Fruit fly (Drosophila melanogaster) whole organism, embryonic: Measurements from ENCODE around the gene LysD.
A peak's percentile ranks its signal among the peaks of the same experiment; 100 is the strongest.

ENCODE experiments used
- ATbp ChIP-seq: fragments of 200-800 bp; sonication (Bioruptor generic); optimal IDR thresholded peaks from 2 replicates; lab custom pipeline; 2017; ENCODE audit warnings: missing biosample characterization, mild to moderate bottlenecking, missing genetic modification characterization, missing genetic modification reagents
- Adf1 ChIP-seq: fragments of 200-800 bp; sonication (Bioruptor generic); IDR thresholded peaks from 2 replicates; pipeline ENCODE4 v1.3.6; 2022; ENCODE audit warnings: missing biosample characterization, missing genetic modification characterization
- Aef1 ChIP-seq: fragments of 200-800 bp; sonication (Bioruptor generic); IDR thresholded peaks from 3 replicates; pipeline ENCODE4 v1.3.6; 2022; ENCODE audit warnings: missing biosample characterization, missing genetic modification characterization
- B-H2 ChIP-seq: fragments of 200-800 bp; sonication (Bioruptor generic); optimal IDR thresholded peaks from 2 replicates; lab custom pipeline; 2018; ENCODE audit warnings: missing biosample characterization, mild to moderate bottlenecking, missing genetic modification characterization
- Bteb2 ChIP-seq: fragments of 200-800 bp; sonication (Bioruptor generic); optimal IDR thresholded peaks from 2 replicates; lab custom pipeline; 2016; ENCODE audit warnings: missing biosample characterization, missing genetic modification characterization
- CG10209 ChIP-seq: fragments of 200-800 bp; sonication (Bioruptor generic); optimal IDR thresholded peaks from 3 replicates; lab custom pipeline; 2017; ENCODE audit warnings: missing biosample characterization, mild to moderate bottlenecking, missing genetic modification characterization, missing genetic modification reagents
- CG11085 ChIP-seq: fragments of 200-800 bp; sonication (Bioruptor generic); IDR thresholded peaks from 2 replicates; pipeline ENCODE4 v1.3.6; 2022; ENCODE audit warnings: missing biosample characterization, missing genetic modification characterization
- CG11247 ChIP-seq: fragments of 200-800 bp; sonication (Bioruptor generic); IDR thresholded peaks from 2 replicates; pipeline ENCODE4 v1.3.6; 2022; ENCODE audit warnings: missing biosample characterization, missing genetic modification characterization
- CG12769 ChIP-seq: fragments of 200-800 bp; sonication (Bioruptor generic); optimal IDR thresholded peaks from 2 replicates; lab custom pipeline; 2019; ENCODE audit warnings: missing biosample characterization, mild to moderate bottlenecking, missing genetic modification characterization, moderate library complexity
- CG15514 ChIP-seq: fragments of 200-800 bp; sonication (Bioruptor generic); optimal IDR thresholded peaks from 3 replicates; lab custom pipeline; 2017; ENCODE audit warnings: missing biosample characterization, missing genetic modification characterization, mild to moderate bottlenecking, moderate library complexity, missing genetic modification reagents
- CG1647 ChIP-seq: fragments of 200-800 bp; sonication (Bioruptor generic); optimal IDR thresholded peaks from 3 replicates; lab custom pipeline; 2016; ENCODE audit warnings: missing biosample characterization, missing genetic modification characterization
- CG16813 ChIP-seq: fragments of 200-800 bp; sonication (Bioruptor generic); IDR thresholded peaks from 3 replicates; pipeline ENCODE4 v1.3.6; 2022; ENCODE audit warnings: missing biosample characterization, missing genetic modification characterization; ENCODE audit not compliant: partially characterized antibody
- CG16863 ChIP-seq: fragments of 200-800 bp; sonication (Bioruptor generic); optimal IDR thresholded peaks from 3 replicates; lab custom pipeline; 2016; ENCODE audit warnings: missing biosample characterization, missing genetic modification characterization
- CG17328 ChIP-seq: fragments of 200-800 bp; sonication (Bioruptor generic); IDR thresholded peaks from 2 replicates; pipeline ENCODE4 v1.3.6; 2022; ENCODE audit warnings: missing biosample characterization, missing genetic modification characterization
- CG17829 ChIP-seq: fragments of 200-800 bp; optimal IDR thresholded peaks from 2 replicates; lab custom pipeline; 2019; ENCODE audit warnings: missing biosample characterization, mild to moderate bottlenecking, missing genetic modification characterization, moderate library complexity
- CG31441 ChIP-seq: fragments of 200-800 bp; sonication (Bioruptor generic); IDR thresholded peaks from 2 replicates; pipeline ENCODE4 v1.3.6; 2022; ENCODE audit warnings: missing biosample characterization, missing genetic modification characterization
- CG4282 ChIP-seq: fragments of 200-800 bp; sonication (Bioruptor generic); optimal IDR thresholded peaks from 2 replicates; lab custom pipeline; 2016; ENCODE audit warnings: missing biosample characterization, missing genetic modification characterization
- CG4854 ChIP-seq: fragments of 200-800 bp; sonication (Bioruptor generic); optimal IDR thresholded peaks from 2 replicates; lab custom pipeline; 2016; ENCODE audit warnings: missing biosample characterization, missing genetic modification characterization, inconsistent platforms
- CG6813 ChIP-seq: fragments of 200-800 bp; sonication (Bioruptor generic); optimal IDR thresholded peaks from 2 replicates; lab custom pipeline; 2017; ENCODE audit warnings: missing biosample characterization, missing genetic modification characterization, mild to moderate bottlenecking, moderate library complexity, missing genetic modification reagents
- CG7963 ChIP-seq: fragments of 200-800 bp; sonication (Bioruptor generic); IDR thresholded peaks from 3 replicates; pipeline ENCODE4 v1.3.6; 2022; ENCODE audit warnings: missing biosample characterization, missing genetic modification characterization; ENCODE audit not compliant: partially characterized antibody
- CG8944 ChIP-seq: fragments of 200-800 bp; sonication (Bioruptor generic); optimal IDR thresholded peaks from 3 replicates; lab custom pipeline; 2016; ENCODE audit warnings: missing biosample characterization, missing genetic modification characterization
- CoRest ChIP-seq: fragments of 200-800 bp; sonication (Bioruptor generic); optimal IDR thresholded peaks from 3 replicates; lab custom pipeline; 2018; ENCODE audit warnings: missing biosample characterization, mild to moderate bottlenecking, missing genetic modification characterization, moderate library complexity
- Dad ChIP-seq: fragments of 200-800 bp; sonication (Bioruptor generic); optimal IDR thresholded peaks from 3 replicates; lab custom pipeline; 2016; ENCODE audit warnings: missing biosample characterization, missing genetic modification characterization
- Dref ChIP-seq: fragments of 200-800 bp; sonication (Bioruptor generic); IDR thresholded peaks from 2 replicates; pipeline ENCODE4 v1.3.6; 2022; ENCODE audit warnings: missing biosample characterization, missing genetic modification characterization
- Max ChIP-seq: fragments of 200-800 bp; sonication (Bioruptor generic); optimal IDR thresholded peaks from 2 replicates; lab custom pipeline; 2016; ENCODE audit warnings: missing biosample characterization, mild to moderate bottlenecking, missing genetic modification characterization
- Med ChIP-seq: fragments of 200-800 bp; sonication (Bioruptor generic); peaks from one replicate; lab custom pipeline; 2016; ENCODE audit warnings: missing biosample characterization, missing genetic modification characterization, mild to moderate bottlenecking, inconsistent platforms, moderate library complexity
- NC2α ChIP-seq: fragments of 200-800 bp; sonication (Bioruptor generic); optimal IDR thresholded peaks from 2 replicates; lab custom pipeline; 2016; ENCODE audit warnings: missing biosample characterization, missing genetic modification characterization
- NK7.1 ChIP-seq: fragments of 200-800 bp; sonication (Bioruptor generic); optimal IDR thresholded peaks from 3 replicates; lab custom pipeline; 2016; ENCODE audit warnings: missing biosample characterization, missing genetic modification characterization
- Opbp ChIP-seq: fragments of 200-800 bp; sonication (Bioruptor generic); IDR thresholded peaks from 3 replicates; pipeline ENCODE4 v1.3.6; 2022; ENCODE audit warnings: missing biosample characterization, missing genetic modification characterization; ENCODE audit not compliant: partially characterized antibody
- Sry-δ ChIP-seq: fragments of 200-800 bp; sonication (Bioruptor generic); optimal IDR thresholded peaks from 2 replicates; lab custom pipeline; 2016; ENCODE audit warnings: missing biosample characterization, missing genetic modification characterization
- ato ChIP-seq: fragments of 200-800 bp; sonication (Bioruptor generic); IDR thresholded peaks from 2 replicates; pipeline ENCODE4 v1.3.6; 2022; ENCODE audit warnings: missing biosample characterization, missing genetic modification characterization; ENCODE audit not compliant: partially characterized antibody
- bcd ChIP-seq: fragments of 200-800 bp; sonication (Bioruptor generic); optimal IDR thresholded peaks from 2 replicates; lab custom pipeline; 2017; ENCODE audit warnings: missing biosample characterization, mild to moderate bottlenecking, missing genetic modification characterization
- bsh ChIP-seq, 2 experiments: fragments of 200-800 bp; sonication (Bioruptor generic); optimal IDR thresholded peaks; 2 replicates each; lab custom pipeline; 2017 to 2018; ENCODE audit warnings: mild to moderate bottlenecking in 2 of 2, missing biosample characterization in 2 of 2, missing genetic modification characterization in 2 of 2, moderate library complexity in 1 of 2
- btn ChIP-seq: fragments of 200-800 bp; sonication (Bioruptor generic); optimal IDR thresholded peaks from 2 replicates; lab custom pipeline; 2016; ENCODE audit warnings: missing biosample characterization, missing genetic modification characterization
- ci ChIP-seq: fragments of 200-800 bp; sonication (Bioruptor generic); IDR thresholded peaks from 3 replicates; pipeline ENCODE4 v1.3.6; 2022; ENCODE audit warnings: missing biosample characterization, missing genetic modification characterization
- dmrt99B ChIP-seq: fragments of 200-800 bp; sonication (Bioruptor generic); optimal IDR thresholded peaks from 2 replicates; lab custom pipeline; 2018; ENCODE audit warnings: missing biosample characterization, mild to moderate bottlenecking, missing genetic modification characterization, moderate library complexity
- ewg ChIP-seq: fragments of 200-800 bp; sonication (Bioruptor generic); optimal IDR thresholded peaks from 3 replicates; lab custom pipeline; 2017; ENCODE audit warnings: mild to moderate bottlenecking, missing biosample characterization, missing genetic modification reagents, missing genetic modification characterization
- gcm ChIP-seq: fragments of 200-800 bp; sonication (Bioruptor generic); optimal IDR thresholded peaks from 2 replicates; lab custom pipeline; 2019; ENCODE audit warnings: missing biosample characterization, mild to moderate bottlenecking, missing genetic modification characterization, moderate library complexity
- gcm2 ChIP-seq: fragments of 200-800 bp; sonication (Bioruptor generic); optimal IDR thresholded peaks from 2 replicates; lab custom pipeline; 2016; ENCODE audit warnings: missing biosample characterization, missing genetic modification characterization
- her ChIP-seq: fragments of 200-800 bp; sonication (Bioruptor generic); optimal IDR thresholded peaks from 2 replicates; lab custom pipeline; 2016; ENCODE audit warnings: missing biosample characterization, missing genetic modification characterization
- ind ChIP-seq: fragments of 200-800 bp; sonication (Bioruptor generic); optimal IDR thresholded peaks from 3 replicates; lab custom pipeline; 2016; ENCODE audit warnings: missing biosample characterization, missing genetic modification characterization
- kah ChIP-seq: fragments of 200-800 bp; sonication (Bioruptor generic); optimal IDR thresholded peaks from 2 replicates; lab custom pipeline; 2018; ENCODE audit warnings: missing biosample characterization, mild to moderate bottlenecking, missing genetic modification characterization
- peb ChIP-seq: fragments of 200-800 bp; sonication (Bioruptor generic); IDR thresholded peaks from 2 replicates; pipeline ENCODE4 v1.3.6; 2022; ENCODE audit warnings: missing biosample characterization, missing genetic modification characterization
- pros ChIP-seq: fragments of 200-800 bp; sonication (Bioruptor generic); optimal IDR thresholded peaks from 3 replicates; lab custom pipeline; 2019; ENCODE audit warnings: missing biosample characterization, mild to moderate bottlenecking, missing genetic modification characterization, moderate library complexity
- psq ChIP-seq: fragments of 200-800 bp; sonication (Bioruptor generic); optimal IDR thresholded peaks from 2 replicates; lab custom pipeline; 2017; ENCODE audit warnings: missing biosample characterization, missing genetic modification characterization
- repo ChIP-seq: fragments of 200-800 bp; sonication (Bioruptor generic); optimal IDR thresholded peaks from 2 replicates; lab custom pipeline; 2016; ENCODE audit warnings: missing biosample characterization, missing genetic modification characterization
- sc ChIP-seq, 3 experiments: fragments of >200 bp in 2 of 3; fragments of 200-800 bp in 1 of 3; sonication (Bioruptor generic) in 1 of 3; optimal IDR thresholded peaks; 2 replicates in 2 of 3; 3 replicates in 1 of 3; lab custom pipeline; 2017; ENCODE audit warnings: mild to moderate bottlenecking in 1 of 3, missing biosample characterization in 1 of 3, missing genetic modification characterization in 1 of 3, missing genetic modification reagents in 1 of 3
- sisA ChIP-seq: fragments of 200-800 bp; sonication (Bioruptor generic); IDR thresholded peaks from 2 replicates; pipeline ENCODE4 v1.3.6; 2022; ENCODE audit warnings: missing biosample characterization, missing genetic modification characterization
- trh ChIP-seq: fragments of 200-800 bp; sonication (Bioruptor generic); optimal IDR thresholded peaks from 2 replicates; lab custom pipeline; 2016; ENCODE audit warnings: missing biosample characterization, missing genetic modification characterization
- unpg ChIP-seq: fragments of 200-800 bp; sonication (Bioruptor generic); optimal IDR thresholded peaks from 3 replicates; lab custom pipeline; 2018; ENCODE audit warnings: missing biosample characterization, mild to moderate bottlenecking, missing genetic modification characterization, moderate library complexity

LysD gene

DNA sequence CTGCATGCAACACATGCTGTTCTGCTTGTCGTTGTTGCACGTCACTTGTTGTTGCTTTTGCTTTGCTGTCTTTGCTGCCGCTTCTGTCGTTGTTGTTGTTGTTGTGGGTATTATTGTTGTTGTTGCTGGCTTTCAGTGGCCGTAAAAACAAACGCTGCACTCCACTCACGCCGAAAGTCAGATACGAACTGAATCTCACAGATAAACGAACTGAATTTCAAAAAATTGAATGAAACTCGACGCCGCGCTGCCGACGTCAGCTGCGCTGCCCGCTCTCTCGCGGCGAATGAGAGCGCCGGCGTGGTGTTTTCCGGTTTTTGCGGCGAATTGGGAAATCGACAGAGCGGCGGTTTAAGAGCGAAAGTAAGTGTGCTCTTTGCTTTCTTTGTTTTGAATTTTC is 33.9 kb downstream of the LysD start, which contains the start of gene bab2 (continued):
- TF ChIP-seq Aef1 (peak; percentile 62; the same call in 2 of the 3 replicates), psq (GFP tag; lab: Kevin White, UChicago) (no peak), sc (optimal IDR thresholded peaks at IDR 0.05; lab: Kevin White, UChicago) (no peak), sc (GFP tag; optimal IDR thresholded peaks at IDR 0.05; lab: Kevin White, UChicago) (no peak), CG17328 (peak; percentile 31; the same call in 1 of the 2 replicates), Dad (GFP tag; lab: Kevin White, UChicago) (no peak), NK7.1 (no peak), CG11247 (no peak), Max (GFP tag; lab: Kevin White, UChicago) (no peak), bsh (GFP tag; optimal IDR thresholded peaks at IDR 0.05; lab: Kevin White, UChicago) (peak; percentile 18 to 21), sisA (GFP tag; lab: Robert Waterston, UW) (no peak), ato (GFP tag; lab: Robert Waterston, UW) (peak; percentile 29; the same call in 1 of the 2 replicates), CG10209 (GFP tag; lab: Kevin White, UChicago) (no peak), kah (GFP tag; lab: Kevin White, UChicago) (peak; percentile 16), btn (no peak), Dref (GFP tag; lab: Robert Waterston, UW) (no peak), Med (GFP tag; lab: Kevin White, UChicago) (peak; percentile 90), CG31441 (GFP tag; lab: Robert Waterston, UW) (no peak; the same call in 1 of the 2 replicates), CG1647 (GFP tag; lab: Kevin White, UChicago) (no peak), CG4854 (GFP tag; lab: Kevin White, UChicago) (no peak), ind (GFP tag; lab: Kevin White, UChicago) (no peak), bcd (GFP tag; lab: Kevin White, UChicago) (no peak), CG16813 (peak; percentile 8; the same call in 1 of the 3 replicates), Opbp (GFP tag; lab: Robert Waterston, UW) (peak; percentile 75), ci (GFP tag; lab: Robert Waterston, UW) (peak; percentile 71), CG15514 (no peak), B-H2 (no peak), ATbp (GFP tag; lab: Kevin White, UChicago) (no peak), Bteb2 (GFP tag; lab: Kevin White, UChicago) (no peak), CG7963 (GFP tag; lab: Robert Waterston, UW) (peak; percentile 11; the same call in 1 of the 3 replicates), gcm (GFP tag; lab: Kevin White, UChicago) (peak; percentile 16), peb (no peak), her (GFP tag; lab: Kevin White, UChicago) (peak; percentile 29), CG11085 (GFP tag; lab: Robert Waterston, UW) (no peak), pros (GFP tag; lab: Kevin White, UChicago) (peak; percentile 40), CG8944 (no peak), CoRest (tag; lab: Kevin White, UChicago) (no peak), NC2α (GFP tag; lab: Kevin White, UChicago) (peak; percentile 4), dmrt99B (tag; lab: Kevin White, UChicago) (no peak), Adf1 (GFP tag; lab: Robert Waterston, UW) (peak; percentile 97), CG6813 (GFP tag; lab: Kevin White, UChicago) (no peak), gcm2 (GFP tag; lab: Kevin White, UChicago) (no peak), unpg (GFP tag; lab: Kevin White, UChicago) (peak; percentile 22), ewg (GFP tag; lab: Kevin White, UChicago) (peak; percentile 45), CG16863 (GFP tag; lab: Kevin White, UChicago) (no peak), Sry-δ (GFP tag; lab: Kevin White, UChicago) (no peak), CG12769 (tag; lab: Kevin White, UChicago) (peak; percentile 37), repo (no peak), CG17829 (tag; lab: Kevin White, UChicago) (peak; percentile 54), CG4282 (GFP tag; lab: Kevin White, UChicago) (no peak), trh (GFP tag; lab: Kevin White, UChicago) (no peak)
